Worm (Caenorhabditis elegans) whole organism, midembryonic: ENCODE measurements around the gene C24A8.6.
"Not testable (repeated sequence)": the region's sequence is repeated elsewhere in the genome, so short reads cannot be mapped to it uniquely, and the experiment has no call there.

ENCODE experiments used
- T22C8.4 ChIP-seq: fragments of 200-800 bp; sonication (Bioruptor generic); IDR thresholded peaks from 2 replicates; pipeline ENCODE4 v1.3.6; 2022; ENCODE audit warnings: missing genetic modification characterization, missing compliant biosample characterization
- flt-1 ChIP-seq: fragments of 200-800 bp; sonication (Bioruptor generic); IDR thresholded peaks from 2 replicates; pipeline ENCODE4 v1.3.6; 2022; ENCODE audit warnings: missing genetic modification characterization, missing compliant biosample characterization
- klf-2 ChIP-seq: fragments of 200-800 bp; sonication (Bioruptor generic); conservative IDR thresholded peaks from 2 replicates; pipeline ENCODE4 v1.3.6; 2022; ENCODE audit warnings: missing genetic modification reagents, missing genetic modification characterization, missing compliant biosample characterization
- tab-1 ChIP-seq: fragments of 200-800 bp; sonication (Bioruptor generic); IDR thresholded peaks from 2 replicates; pipeline ENCODE4 v1.3.6; 2022; ENCODE audit warnings: missing genetic modification characterization, missing compliant biosample characterization
- ztf-29 ChIP-seq: fragments of 200-800 bp; sonication (Bioruptor generic); IDR thresholded peaks from 2 replicates; pipeline ENCODE4 v1.3.6; 2022; ENCODE audit warnings: missing genetic modification reagents, missing genetic modification characterization, missing compliant biosample characterization

ce11 chrX:4339332-4339731 is 7.1 kb upstream of the C24A8.6 start, which contains the start of gene cst-1:
- TF ChIP-seq klf-2, flt-1, T22C8.4, tab-1, ztf-29 (GFP tag; lab: Robert Waterston, UW): not testable (repeated sequence)
